Fruit fly (Drosophila melanogaster) S2 (cell line): ENCODE results near the gene Drsl2.

Experiments used
- CG8478 ChIP-seq: fragments of >200 bp; optimal IDR thresholded peaks from 2 replicates; lab custom pipeline; 2018
- CTCF ChIP-seq, 2 experiments: fragments of >200 bp; optimal IDR thresholded peaks; 2 replicates each; lab custom pipeline; 2018

- TF ChIP-seq CG8478 (lab: Kevin White, UChicago): no peak
- no peak for TF ChIP-seq CTCF (optimal IDR thresholded peaks at IDR 0.05; lab: Kevin White, UChicago)
Observed at dm6 chr3L:3336368-3337164, 22.4 kb downstream of the Drsl2 start, which contains the start of the genes Drsl6 and kst.
